Worm (Caenorhabditis elegans): ENCODE data around the gene cyp-34A2.
"Not testable (repeated sequence)": the region's sequence is repeated elsewhere in the genome, so short reads cannot be mapped to it uniquely, and the experiment has no call there.

The cyp-34A2 gene

DNA sequence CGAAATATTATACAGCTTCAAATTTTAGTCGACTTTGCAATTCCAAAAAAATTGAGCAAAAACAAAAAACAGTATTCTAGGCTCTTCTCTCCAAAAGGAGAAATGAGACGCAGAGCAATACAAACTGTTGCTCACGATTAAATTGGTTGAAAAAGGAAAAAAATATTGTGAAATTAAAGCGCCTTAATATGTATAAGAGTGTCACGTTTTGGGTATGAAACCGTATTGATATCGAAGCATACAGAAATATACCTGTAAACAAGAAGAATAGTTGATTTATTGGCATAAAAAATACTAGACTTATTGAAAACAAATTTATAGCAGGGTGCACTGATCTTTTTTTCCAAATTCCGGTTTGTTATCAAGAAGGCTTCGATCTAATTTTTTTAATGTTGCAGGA lies 25.1 kb downstream of the cyp-34A2 start, which contains the start of gene M01B2.13:
Gene M01B2.13, minus strand, starts transcription at position 101 of the 400 bp plus-strand sequence.
- TF ChIP-seq lin-32 (GFP tag; optimal IDR thresholded peaks at IDR 0.05) (no peak), nhr-28 (tag; optimal IDR thresholded peaks at IDR 0.05) (no peak), bed-3 (GFP tag; optimal IDR thresholded peaks at IDR 0.05) (no peak), mab-5 (tag; optimal IDR thresholded peaks at IDR 0.05) (no peak), M03D4.4 (tag; optimal IDR thresholded peaks at IDR 0.05) (no peak), pha-4 (tag; optimal IDR thresholded peaks at IDR 0.05) (no peak), elt-3 (tag; optimal IDR thresholded peaks at IDR 0.05) (no peak), lin-13 (tag; optimal IDR thresholded peaks at IDR 0.05) (no peak), nhr-76 (tag; optimal IDR thresholded peaks at IDR 0.05) (no peak), zip-8 (tag; optimal IDR thresholded peaks at IDR 0.05) (no peak), drap-1 (GFP tag; optimal IDR thresholded peaks at IDR 0.05) (no peak)

ce11 chrV:15264131-15264530 lies 26.8 kb downstream of the cyp-34A2 start, which contains the start of gene M01B2.12:
Gene M01B2.12, minus strand, starts transcription at chrV:15264231.
- TF ChIP-seq elt-1 (tag; optimal IDR thresholded peaks at IDR 0.05; ENCODE audit: borderline replicate concordance, insufficient read depth), result no peak
- TF ChIP-seq mab-5 (tag; optimal IDR thresholded peaks at IDR 0.05), result no peak
- no peak for TF ChIP-seq flh-1 (GFP tag; optimal IDR thresholded peaks at IDR 0.05)
- no peak for TF ChIP-seq nhr-76 (tag; optimal IDR thresholded peaks at IDR 0.05)
- TF ChIP-seq unc-120 (tag; optimal IDR thresholded peaks at IDR 0.05; ENCODE audit: poor library complexity, severe bottlenecking), result no peak
- TF ChIP-seq ztf-11 (tag; optimal IDR thresholded peaks at IDR 0.05), result no peak
- TF ChIP-seq ceh-43 (GFP tag; optimal IDR thresholded peaks at IDR 0.05), result no peak
- TF ChIP-seq sem-2 (GFP tag; optimal IDR thresholded peaks at IDR 0.05), result no peak
- no peak for TF ChIP-seq lsy-2 (tag; optimal IDR thresholded peaks at IDR 0.05)
- no peak for TF ChIP-seq zip-8 (tag; optimal IDR thresholded peaks at IDR 0.05)
- TF ChIP-seq nhr-12 (tag; optimal IDR thresholded peaks at IDR 0.05), result no peak
- TF ChIP-seq mep-1 (tag; optimal IDR thresholded peaks at IDR 0.05), result no peak
- TF ChIP-seq ces-1 (GFP tag; optimal IDR thresholded peaks at IDR 0.05), result no peak
- no peak for TF ChIP-seq pha-4 (tag; optimal IDR thresholded peaks at IDR 0.05)
- no peak for TF ChIP-seq drap-1 (GFP tag; optimal IDR thresholded peaks at IDR 0.05)
- no peak for TF ChIP-seq nhr-28 (tag; optimal IDR thresholded peaks at IDR 0.05)
- no peak for TF ChIP-seq mls-2 (tag; optimal IDR thresholded peaks at IDR 0.05)
- no peak for TF ChIP-seq lin-13 (tag; optimal IDR thresholded peaks at IDR 0.05)

DNA sequence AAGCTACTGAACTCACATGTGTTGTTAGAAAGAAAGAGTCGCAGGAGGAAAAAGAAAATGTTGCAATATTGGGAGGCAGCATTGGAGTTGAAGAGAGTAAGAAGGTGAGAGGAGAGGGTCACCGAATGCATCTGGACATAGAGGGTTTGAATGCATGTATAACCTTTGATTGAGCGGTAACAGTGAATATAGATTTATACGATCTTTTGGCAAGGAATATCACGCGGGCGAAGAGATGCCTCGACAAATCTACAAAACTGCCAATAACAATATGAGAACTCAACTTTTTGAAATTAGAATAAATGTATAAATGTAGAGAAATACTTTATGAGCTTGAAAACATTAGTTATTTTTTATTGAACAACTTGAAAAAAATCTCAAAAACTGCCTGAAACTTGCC lies 28.6 kb downstream of the cyp-34A2 start, which contains the start of gene M01B2.10:
Gene M01B2.10, minus strand, starts transcription at position 101 of the 400 bp plus-strand sequence.
- TF ChIP-seq ztf-11 (tag; optimal IDR thresholded peaks at IDR 0.05); lin-32 (GFP tag; optimal IDR thresholded peaks at IDR 0.05); unc-39 (tag; optimal IDR thresholded peaks at IDR 0.05): not testable (repeated sequence)

ce11 chrV:15259904-15260303 lies 31.0 kb downstream of the cyp-34A2 start, which contains the start of gene M01B2.8:
Gene M01B2.8, plus strand, starts transcription at chrV:15260204.
- TF ChIP-seq zip-8 (tag; optimal IDR thresholded peaks at IDR 0.05) (no peak), ham-2 (GFP tag; optimal IDR thresholded peaks at IDR 0.05) (no peak), nhr-12 (tag; optimal IDR thresholded peaks at IDR 0.05) (no peak), nhr-2 (tag; optimal IDR thresholded peaks at IDR 0.05) (no peak), ceh-43 (GFP tag; optimal IDR thresholded peaks at IDR 0.05) (no peak), ceh-83 (GFP tag; optimal IDR thresholded peaks at IDR 0.05) (no peak), lin-13 (tag; optimal IDR thresholded peaks at IDR 0.05) (no peak), sptf-1 (tag; optimal IDR thresholded peaks at IDR 0.05) (no peak), unc-62 (GFP tag; optimal IDR thresholded peaks at IDR 0.05) (no peak), lsy-2 (tag; optimal IDR thresholded peaks at IDR 0.05) (no peak), M03D4.4 (tag; optimal IDR thresholded peaks at IDR 0.05) (no peak), pha-4 (tag; optimal IDR thresholded peaks at IDR 0.05) (no peak), ceh-39 (tag; optimal IDR thresholded peaks at IDR 0.05) (no peak), nhr-237 (tag; optimal IDR thresholded peaks at IDR 0.05) (no peak), hlh-1 (tag; optimal IDR thresholded peaks at IDR 0.05) (no peak), snpc-4 (tag; optimal IDR thresholded peaks at IDR 0.05) (no peak), sem-2 (GFP tag; optimal IDR thresholded peaks at IDR 0.05) (no peak), ces-1 (GFP tag; optimal IDR thresholded peaks at IDR 0.05) (no peak)

ce11 chrV:15259049-15259448 lies 31.8 kb downstream of the cyp-34A2 start, which contains the start of gene srsx-37:
Gene srsx-37, minus strand, starts transcription at chrV:15259149.
- TF ChIP-seq flh-1 (GFP tag; optimal IDR thresholded peaks at IDR 0.05) (no peak), tbx-8 (GFP tag; optimal IDR thresholded peaks at IDR 0.05) (no peak), lsy-2 (tag; optimal IDR thresholded peaks at IDR 0.05) (no peak), elt-3 (tag; optimal IDR thresholded peaks at IDR 0.05) (no peak), bed-3 (GFP tag; optimal IDR thresholded peaks at IDR 0.05) (no peak), hlh-1 (tag; optimal IDR thresholded peaks at IDR 0.05) (no peak), pha-4 (tag; optimal IDR thresholded peaks at IDR 0.05) (no peak), mep-1 (tag; optimal IDR thresholded peaks at IDR 0.05) (no peak), mab-5 (tag; optimal IDR thresholded peaks at IDR 0.05) (no peak), nhr-28 (tag; optimal IDR thresholded peaks at IDR 0.05) (no peak), ceh-39 (tag; optimal IDR thresholded peaks at IDR 0.05) (no peak), ceh-83 (GFP tag; optimal IDR thresholded peaks at IDR 0.05) (no peak), sptf-1 (tag; optimal IDR thresholded peaks at IDR 0.05) (no peak), unc-120 (tag; optimal IDR thresholded peaks at IDR 0.05; ENCODE audit: poor library complexity, severe bottlenecking) (no peak), nhr-237 (tag; optimal IDR thresholded peaks at IDR 0.05) (no peak), nhr-12 (tag; optimal IDR thresholded peaks at IDR 0.05) (no peak)

Data from whole organism, mixed stage, embryonic.